Worm (Caenorhabditis elegans): ENCODE data around the gene tgt-1.

tgt-1 gene

ce11 chrIV:11914837-11915737 lies 44.5 kb downstream of the tgt-1 start, which contains the start of gene fat-6 (continued):
- no peak for TF ChIP-seq ceh-82 (tag; optimal IDR thresholded peaks at IDR 0.05)
- TF ChIP-seq elt-3 (tag; optimal IDR thresholded peaks at IDR 0.05): no peak
- TF ChIP-seq nhr-6 (tag; optimal IDR thresholded peaks at IDR 0.05): no peak
- peak; percentile 24 for TF ChIP-seq gmeb-1 (tag; optimal IDR thresholded peaks at IDR 0.05)
- peak; percentile 45 for TF ChIP-seq crh-2 (tag; optimal IDR thresholded peaks at IDR 0.05)
- peak; percentile 17 for TF ChIP-seq F13H6.1 (tag; optimal IDR thresholded peaks at IDR 0.05)
- TF ChIP-seq nhr-25 (tag; optimal IDR thresholded peaks at IDR 0.05): peak; percentile 3
- no peak for TF ChIP-seq unc-55 (GFP tag; optimal IDR thresholded peaks at IDR 0.05)
- no peak for TF ChIP-seq blmp-1 (tag; optimal IDR thresholded peaks at IDR 0.05; ENCODE audit: insufficient read depth)
- TF ChIP-seq nhr-10 (tag; optimal IDR thresholded peaks at IDR 0.05): no peak

ce11 chrIV:11914260-11914836 lies 45.3 kb downstream of the tgt-1 start:
- TF ChIP-seq unc-55 (GFP tag; optimal IDR thresholded peaks at IDR 0.05) (no peak), nhr-6 (tag; optimal IDR thresholded peaks at IDR 0.05) (no peak), ceh-16 (tag; optimal IDR thresholded peaks at IDR 0.05) (no peak)

ce11 chrIV:11913295-11913940 lies 46.2 kb downstream of the tgt-1 start:
- TF ChIP-seq fos-1 (tag; optimal IDR thresholded peaks at IDR 0.05) (peak; percentile 11), gmeb-1 (tag; optimal IDR thresholded peaks at IDR 0.05) (peak; percentile 12), lin-11 (tag; optimal IDR thresholded peaks at IDR 0.05) (no peak)

- TF ChIP-seq ztf-1 (GFP tag; conservative IDR thresholded peaks at IDR 0.05): no peak
- no peak for TF ChIP-seq elt-1 (tag; optimal IDR thresholded peaks at IDR 0.05)
- TF ChIP-seq fos-1 (tag; optimal IDR thresholded peaks at IDR 0.05): peak; percentile 43
Observed at ce11 chrIV:11911723-11912122, 47.9 kb downstream of the tgt-1 start, which contains the start of gene VZK822L.2. VZK822L.2 (plus strand) TSS chrIV:11912023.

ce11 chrIV:11908733-11909132 lies 50.9 kb downstream of the tgt-1 start:
- TF ChIP-seq elt-1 (tag; optimal IDR thresholded peaks at IDR 0.05) (peak; percentile 61), ztf-1 (GFP tag; conservative IDR thresholded peaks at IDR 0.05) (no peak)
